Worm (Caenorhabditis elegans) whole organism, L4 larva: Measurements from ENCODE around the gene gad-1.
A peak's percentile ranks its signal among the peaks of the same experiment; 100 is the strongest.

Source experiments
- D1046.2 ChIP-seq: fragments of 200-800 bp; sonication (Bioruptor generic); IDR thresholded peaks from 2 replicates; pipeline ENCODE4 v1.3.6; 2022; ENCODE audit warnings: missing genetic modification characterization, missing compliant biosample characterization
- T20F7.1 ChIP-seq: fragments of 200-800 bp; sonication (Bioruptor generic); optimal IDR thresholded peaks from 2 replicates; lab custom pipeline; 2018; ENCODE audit warnings: mild to moderate bottlenecking, missing genetic modification characterization, missing compliant biosample characterization
- T26A8.4 ChIP-seq: fragments of 200-800 bp; sonication (Bioruptor generic); IDR thresholded peaks from 2 replicates; pipeline ENCODE4 v1.3.6; 2022; ENCODE audit warnings: missing genetic modification characterization, missing compliant biosample characterization
- Y105C5A.15 ChIP-seq: fragments of 200-800 bp; sonication (Bioruptor generic); IDR thresholded peaks from 2 replicates; pipeline ENCODE4 v1.3.6; 2022; ENCODE audit warnings: missing genetic modification characterization, missing compliant biosample characterization
- Y48G9A.11 ChIP-seq: fragments of 200-800 bp; sonication (Bioruptor generic); IDR thresholded peaks from 2 replicates; pipeline ENCODE4 v1.3.6; 2022; ENCODE audit warnings: missing genetic modification reagents, missing genetic modification characterization, missing compliant biosample characterization
- Y5F2A.4 ChIP-seq: fragments of 200-800 bp; sonication (Bioruptor generic); optimal IDR thresholded peaks from 2 replicates; lab custom pipeline; 2018; ENCODE audit warnings: mild to moderate bottlenecking, missing genetic modification characterization, missing compliant biosample characterization
- ZK546.5 ChIP-seq, 2 experiments: sonication (generic microtip); optimal IDR thresholded peaks; 2 replicates each; lab custom pipeline; 2017; ENCODE audit warnings: missing biosample characterization in 2 of 2, missing genetic modification characterization in 2 of 2
- aly-2 ChIP-seq: sonication (generic microtip); optimal IDR thresholded peaks from 2 replicates; lab custom pipeline; 2018; ENCODE audit warnings: missing biosample characterization, missing genetic modification characterization
- attf-4 ChIP-seq: sonication (generic microtip); optimal IDR thresholded peaks from 3 replicates; lab custom pipeline; 2017; ENCODE audit warnings: missing biosample characterization, missing genetic modification characterization
- ceh-28 ChIP-seq: fragments of 150-350 bp; optimal IDR thresholded peaks from 2 replicates; lab custom pipeline; 2014; ENCODE audit warnings: missing biosample characterization, missing genetic modification reagents, missing genetic modification characterization
- ceh-32 ChIP-seq: sonication (generic microtip); optimal IDR thresholded peaks from 2 replicates; lab custom pipeline; 2016; ENCODE audit warnings: mild to moderate bottlenecking, missing genetic modification characterization, missing compliant biosample characterization; ENCODE audit not compliant: poor library complexity
- ceh-82 ChIP-seq: sonication (generic microtip); optimal IDR thresholded peaks from 2 replicates; lab custom pipeline; 2017; ENCODE audit warnings: missing biosample characterization, missing genetic modification characterization
- cey-2 ChIP-seq: sonication (generic microtip); optimal IDR thresholded peaks from 3 replicates; lab custom pipeline; 2017; ENCODE audit warnings: missing genetic modification characterization, mild to moderate bottlenecking, missing compliant biosample characterization, antibody characterized with exemption, borderline replicate concordance; ENCODE audit not compliant: insufficient read depth
- ctbp-1 ChIP-seq: fragments of 200-800 bp; sonication (Bioruptor generic); IDR thresholded peaks from 2 replicates; pipeline ENCODE4 v1.3.6; 2022; ENCODE audit warnings: missing genetic modification reagents, missing genetic modification characterization, missing compliant biosample characterization
- daf-12 ChIP-seq: fragments of 150-350 bp; optimal IDR thresholded peaks from 2 replicates; lab custom pipeline; 2014; ENCODE audit warnings: missing biosample characterization, missing genetic modification reagents, missing genetic modification characterization
- daf-16 ChIP-seq, 3 experiments: sonication (generic microtip); optimal IDR thresholded peaks; 2 replicates each; lab custom pipeline; 2016 to 2017; ENCODE audit warnings: missing genetic modification characterization in 3 of 3, missing genetic modification reagents in 3 of 3, mild to moderate bottlenecking in 2 of 3, missing compliant biosample characterization in 2 of 3, missing biosample characterization in 1 of 3, moderate library complexity in 1 of 3
- daf-19 ChIP-seq: fragments of 200-800 bp; sonication (Bioruptor generic); conservative IDR thresholded peaks from 2 replicates; pipeline ENCODE4 v1.3.6; 2022; ENCODE audit warnings: missing genetic modification characterization, missing compliant biosample characterization
- dmd-8 ChIP-seq: fragments of 200-800 bp; sonication (Bioruptor generic); IDR thresholded peaks from 2 replicates; pipeline ENCODE4 v1.3.6; 2022; ENCODE audit warnings: missing genetic modification characterization, missing compliant biosample characterization
- dve-1 ChIP-seq: sonication (generic microtip); optimal IDR thresholded peaks from 2 replicates; lab custom pipeline; 2017; ENCODE audit warnings: antibody characterized with exemption, mild to moderate bottlenecking, missing genetic modification characterization, missing compliant biosample characterization; ENCODE audit not compliant: insufficient read depth
- egl-43 ChIP-seq: fragments of 200-800 bp; sonication (Bioruptor generic); IDR thresholded peaks from 2 replicates; pipeline ENCODE4 v1.3.6; 2022; ENCODE audit warnings: missing genetic modification reagents, missing genetic modification characterization, missing compliant biosample characterization
- fkh-10 ChIP-seq: fragments of 150-350 bp; optimal IDR thresholded peaks from 2 replicates; lab custom pipeline; 2014; ENCODE audit warnings: missing biosample characterization, missing genetic modification reagents, missing genetic modification characterization
- hlh-11 ChIP-seq: fragments of 200-800 bp; sonication (Bioruptor generic); optimal IDR thresholded peaks from 2 replicates; lab custom pipeline; 2018; ENCODE audit warnings: mild to moderate bottlenecking, missing genetic modification characterization, missing compliant biosample characterization
- hmg-1.1 ChIP-seq: fragments of 200-800 bp; sonication (Bioruptor generic); IDR thresholded peaks from 2 replicates; pipeline ENCODE4 v1.3.6; 2022; ENCODE audit warnings: missing genetic modification reagents, missing genetic modification characterization, missing compliant biosample characterization
- lim-7 ChIP-seq: fragments of 200-800 bp; sonication (Bioruptor generic); IDR thresholded peaks from 2 replicates; pipeline ENCODE4 v1.3.6; 2022; ENCODE audit warnings: missing genetic modification characterization, missing compliant biosample characterization
- lin-39 ChIP-seq: fragments of 150-350 bp; optimal IDR thresholded peaks from 2 replicates; lab custom pipeline; 2014; ENCODE audit warnings: missing biosample characterization, missing genetic modification reagents, missing genetic modification characterization
- lsy-2 ChIP-seq, 2 experiments: fragments of 150-350 bp in 1 of 2; sonication (generic microtip) in 1 of 2; optimal IDR thresholded peaks; 2 replicates each; lab custom pipeline; 2014 to 2017; ENCODE audit warnings: missing biosample characterization in 2 of 2, missing genetic modification characterization in 2 of 2
- madf-9 ChIP-seq: fragments of 200-800 bp; sonication (Bioruptor generic); conservative IDR thresholded peaks from 2 replicates; pipeline ENCODE4 v1.3.6; 2022; ENCODE audit warnings: missing genetic modification reagents, missing genetic modification characterization, missing compliant biosample characterization
- mes-2 ChIP-seq: sonication (generic microtip); optimal IDR thresholded peaks from 2 replicates; lab custom pipeline; 2016; ENCODE audit warnings: missing genotype, mild to moderate bottlenecking, missing genetic modification characterization, missing compliant biosample characterization; ENCODE audit not compliant: poor library complexity, severe bottlenecking
- mxl-2 ChIP-seq: fragments of 200-800 bp; sonication (Bioruptor generic); conservative IDR thresholded peaks from 2 replicates; pipeline ENCODE4 v1.3.6; 2022; ENCODE audit warnings: missing genetic modification reagents, missing genetic modification characterization, missing compliant biosample characterization
- nhr-10 ChIP-seq: fragments of 150-350 bp; optimal IDR thresholded peaks from 2 replicates; lab custom pipeline; 2014; ENCODE audit warnings: missing biosample characterization, missing genetic modification characterization
- nhr-237 ChIP-seq: sonication (generic microtip); optimal IDR thresholded peaks from 2 replicates; lab custom pipeline; 2017; ENCODE audit warnings: missing biosample characterization, missing genetic modification characterization
- nhr-28 ChIP-seq: fragments of 150-350 bp; optimal IDR thresholded peaks from 2 replicates; lab custom pipeline; 2014; ENCODE audit warnings: missing biosample characterization, missing genetic modification characterization
- nhr-6 ChIP-seq: fragments of 150-350 bp; optimal IDR thresholded peaks from 2 replicates; lab custom pipeline; 2014; ENCODE audit warnings: missing biosample characterization, missing genetic modification characterization
- nhr-77 ChIP-seq: fragments of 150-350 bp; optimal IDR thresholded peaks from 2 replicates; lab custom pipeline; 2014; ENCODE audit warnings: missing biosample characterization, missing genetic modification characterization
- php-3 ChIP-seq: fragments of 200-800 bp; sonication (Bioruptor generic); IDR thresholded peaks from 2 replicates; pipeline ENCODE4 v1.3.6; 2022; ENCODE audit warnings: missing genetic modification reagents, missing genetic modification characterization, missing compliant biosample characterization
- pqm-1 ChIP-seq: sonication (generic microtip); optimal IDR thresholded peaks from 2 replicates; lab custom pipeline; 2017; ENCODE audit warnings: missing biosample characterization, missing genetic modification characterization
- rbr-2 ChIP-seq: sonication (generic microtip); optimal IDR thresholded peaks from 2 replicates; lab custom pipeline; 2016; ENCODE audit warnings: missing genotype, missing genetic modification characterization, missing compliant biosample characterization
- sdz-12 ChIP-seq: fragments of 200-800 bp; sonication (Bioruptor generic); optimal IDR thresholded peaks from 2 replicates; lab custom pipeline; 2018; ENCODE audit warnings: mild to moderate bottlenecking, missing genetic modification characterization, missing compliant biosample characterization
- set-16 ChIP-seq: fragments of 200-800 bp; sonication (Bioruptor generic); IDR thresholded peaks from 2 replicates; pipeline ENCODE4 v1.3.6; 2022; ENCODE audit warnings: missing genetic modification reagents, missing genetic modification characterization, missing compliant biosample characterization
- spr-1 ChIP-seq: sonication (generic microtip); optimal IDR thresholded peaks from 2 replicates; lab custom pipeline; 2016; ENCODE audit warnings: mild to moderate bottlenecking, missing genetic modification characterization, missing compliant biosample characterization
- tag-97 ChIP-seq: fragments of 200-800 bp; sonication (Bioruptor generic); IDR thresholded peaks from 2 replicates; pipeline ENCODE4 v1.3.6; 2022; ENCODE audit warnings: missing genetic modification characterization, missing compliant biosample characterization
- tra-1 ChIP-seq: fragments of 200-800 bp; sonication (Bioruptor generic); IDR thresholded peaks from 2 replicates; pipeline ENCODE4 v1.3.6; 2022; ENCODE audit warnings: missing genetic modification reagents, missing genetic modification characterization, missing compliant biosample characterization
- unc-62 ChIP-seq, 3 experiments: fragments of 150-350 bp in 1 of 3; sonication (generic microtip); optimal IDR thresholded peaks in 2 of 3; peaks in 1 of 3; 1 replicate in 1 of 3; 2 replicates in 2 of 3; lab custom pipeline; 2014 to 2017; ENCODE audit warnings: missing biosample characterization in 3 of 3, missing genetic modification characterization in 3 of 3, missing genetic modification reagents in 3 of 3, missing genotype in 1 of 3
- zag-1 ChIP-seq: fragments of 150-350 bp; optimal IDR thresholded peaks from 2 replicates; lab custom pipeline; 2014; ENCODE audit warnings: missing biosample characterization, missing genetic modification characterization
- zfp-3 ChIP-seq: fragments of 200-800 bp; sonication (Bioruptor generic); conservative IDR thresholded peaks from 2 replicates; pipeline ENCODE4 v1.3.6; 2022; ENCODE audit warnings: missing genetic modification reagents, missing genetic modification characterization, missing compliant biosample characterization
- ztf-7 ChIP-seq: fragments of 150-350 bp; optimal IDR thresholded peaks from 2 replicates; lab custom pipeline; 2014; ENCODE audit warnings: missing biosample characterization, missing genetic modification characterization

gad-1 gene

DNA sequence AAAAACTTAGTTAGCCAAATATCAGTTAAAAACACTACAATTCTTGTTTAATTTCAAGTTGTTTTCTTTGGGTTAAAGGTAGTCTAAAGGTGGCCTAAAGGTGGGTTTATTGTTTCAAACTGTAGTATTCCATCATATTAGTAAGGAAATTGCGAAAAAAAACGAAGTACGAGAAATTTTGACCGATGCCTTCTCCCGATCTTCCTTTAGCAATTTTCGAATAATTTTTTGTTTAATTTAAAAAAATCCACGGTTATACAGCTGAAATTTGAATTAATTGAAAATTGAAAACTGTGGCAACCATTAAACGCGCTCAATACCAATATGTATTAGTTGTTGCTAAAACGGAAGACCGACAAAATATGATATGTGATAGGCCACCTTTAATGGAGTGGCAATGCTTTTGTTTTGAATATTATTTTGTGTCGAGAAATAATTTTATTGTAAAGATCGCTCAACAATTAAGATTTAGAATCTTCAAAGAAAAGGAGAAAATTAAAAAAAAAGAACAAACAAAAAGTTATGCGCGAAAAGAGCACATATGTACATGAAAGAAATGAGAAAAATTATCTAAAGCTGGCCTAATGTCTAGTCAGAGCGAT lies 32.2 kb downstream of the gad-1 start (continued):
- no peak for TF ChIP-seq cey-2
- TF ChIP-seq unc-62 (GFP tag; optimal IDR thresholded peaks at IDR 0.05 in 1 of 2; lab: Kevin White, UChicago), result peak in 1 of 2 experiments; percentile 57
- TF ChIP-seq unc-62 (tag; optimal IDR thresholded peaks at IDR 0.05; lab: Kevin White, UChicago), result no peak
- TF ChIP-seq nhr-6 (tag; lab: Kevin White, UChicago), result no peak
- peak; percentile 17 for TF ChIP-seq nhr-28 (tag; lab: Kevin White, UChicago)

DNA sequence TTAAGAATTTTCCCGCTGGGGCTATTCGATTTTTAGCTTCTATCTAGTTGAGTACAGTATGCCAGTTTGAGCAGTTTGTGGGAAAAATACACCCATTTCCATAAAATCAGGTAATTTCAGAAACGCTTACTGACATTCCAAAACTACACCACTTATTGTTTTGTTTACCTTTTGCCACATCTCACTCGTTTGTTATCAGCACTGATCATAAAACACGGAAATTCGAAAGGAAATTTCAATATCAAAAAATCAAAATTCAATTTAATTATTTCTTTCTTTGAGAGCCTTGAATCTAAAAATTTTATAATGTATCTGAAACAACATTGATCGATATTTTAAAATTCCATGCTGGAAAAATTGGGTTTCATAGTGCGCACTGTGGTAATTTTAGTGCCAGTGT lies 32.8 kb downstream of the gad-1 start:
- TF ChIP-seq lim-7 (GFP tag; lab: Robert Waterston, UW) (no peak), nhr-77 (tag; lab: Kevin White, UChicago) (no peak), nhr-6 (tag; lab: Kevin White, UChicago) (no peak), daf-12 (tag; lab: Kevin White, UChicago) (no peak), sdz-12 (no peak), hlh-11 (tag; lab: Kevin White, UChicago) (peak; percentile 1), zfp-3 (GFP tag; lab: Robert Waterston, UW) (no peak), ctbp-1 (GFP tag; lab: Robert Waterston, UW) (no peak), mxl-2 (no peak), daf-19 (no peak), nhr-237 (no peak), ceh-28 (no peak), ceh-32 (tag; lab: Kevin White, UChicago) (no peak), dve-1 (peak; percentile 41), zag-1 (no peak), tra-1 (no peak), D1046.2 (GFP tag; lab: Robert Waterston, UW) (no peak), dmd-8 (GFP tag; lab: Robert Waterston, UW) (no peak), nhr-10 (tag; lab: Kevin White, UChicago) (no peak), lin-39 (tag; lab: Kevin White, UChicago) (no peak), T26A8.4 (GFP tag; lab: Robert Waterston, UW) (peak; percentile 62; the same call in 1 of the 2 replicates), php-3 (GFP tag; lab: Robert Waterston, UW) (0 out of 2 replicates have a peak, but pooled peaks have one; percentile 8), daf-16 (GFP tag; optimal IDR thresholded peaks at IDR 0.05; lab: Kevin White, UChicago) (no peak), daf-16 (tag; optimal IDR thresholded peaks at IDR 0.05; lab: Kevin White, UChicago) (peak; percentile 90), nhr-28 (tag; lab: Kevin White, UChicago) (peak; percentile 45), egl-43 (GFP tag; lab: Robert Waterston, UW) (no peak), pqm-1 (tag; lab: Kevin White, UChicago) (peak; percentile 51), ZK546.5 (tag; optimal IDR thresholded peaks at IDR 0.05; lab: Kevin White, UChicago) (no peak), aly-2 (tag; lab: Kevin White, UChicago) (no peak), ceh-82 (tag; lab: Kevin White, UChicago) (no peak), Y5F2A.4 (GFP tag; lab: Kevin White, UChicago) (no peak), spr-1 (no peak), ztf-7 (tag; lab: Kevin White, UChicago) (no peak), attf-4 (tag; lab: Kevin White, UChicago) (no peak)

ce11 chrV:6399831-6400230 lies 33.5 kb downstream of the gad-1 start, which contains the start of gene gfi-1:
gfi-1 (minus strand) TSS chrV:6399931.
- TF ChIP-seq madf-9 (no peak), rbr-2 (tag; lab: Kevin White, UChicago) (no peak), ceh-28 (no peak), lsy-2 (tag; optimal IDR thresholded peaks at IDR 0.05; lab: Kevin White, UChicago) (no peak), pqm-1 (tag; lab: Kevin White, UChicago) (no peak), hmg-1.1 (GFP tag; lab: Robert Waterston, UW) (no peak), hlh-11 (tag; lab: Kevin White, UChicago) (no peak), fkh-10 (GFP tag; lab: Kevin White, UChicago) (no peak), unc-62 (GFP tag; optimal IDR thresholded peaks at IDR 0.05 in 1 of 2; lab: Kevin White, UChicago) (no peak), unc-62 (tag; optimal IDR thresholded peaks at IDR 0.05; lab: Kevin White, UChicago) (no peak), Y105C5A.15 (GFP tag; lab: Robert Waterston, UW) (no peak), tag-97 (GFP tag; lab: Robert Waterston, UW) (no peak), attf-4 (tag; lab: Kevin White, UChicago) (no peak), nhr-6 (tag; lab: Kevin White, UChicago) (no peak), mes-2 (tag; lab: Kevin White, UChicago) (no peak), dmd-8 (GFP tag; lab: Robert Waterston, UW) (no peak), Y48G9A.11 (GFP tag; lab: Robert Waterston, UW) (no peak), set-16 (GFP tag; lab: Robert Waterston, UW) (no peak), T20F7.1 (GFP tag; lab: Kevin White, UChicago) (no peak), lin-39 (tag; lab: Kevin White, UChicago) (no peak)
